Fruit fly (Drosophila melanogaster): ENCODE measurements around the gene Ccdc56.

Gene Ccdc56

dm6 chr3L:11683819-11684521 lies 24.8 kb upstream of the Ccdc56 start, which contains the start of gene Sugb:
TSS of gene Sugb (plus strand) at chr3L:11683980.
- TF ChIP-seq OdsH (GFP tag; optimal IDR thresholded peaks at IDR 0.05), result peak; percentile 77
- TF ChIP-seq Vsx2 (GFP tag; optimal IDR thresholded peaks at IDR 0.05; ENCODE audit: partially characterized antibody), result no peak
- TF ChIP-seq psq (GFP tag; optimal IDR thresholded peaks at IDR 0.05), result peak; percentile 45
- TF ChIP-seq HLH106 (tag; optimal IDR thresholded peaks at IDR 0.05), result peak; percentile 56
- TF ChIP-seq usp (GFP tag; optimal IDR thresholded peaks at IDR 0.05), result no peak
- peak; percentile 69 to 81 for TF ChIP-seq foxo (GFP tag; optimal IDR thresholded peaks at IDR 0.05)
- TF ChIP-seq dsf (GFP tag; optimal IDR thresholded peaks at IDR 0.05; ENCODE audit: borderline replicate concordance), result peak; percentile 40
- no peak for TF ChIP-seq Rel (GFP tag; optimal IDR thresholded peaks at IDR 0.05)
- TF ChIP-seq Rel (tag; optimal IDR thresholded peaks at IDR 0.05), result peak; percentile 62
- TF ChIP-seq Abd-B (GFP tag; optimal IDR thresholded peaks at IDR 0.05), result no peak
- no peak for TF ChIP-seq dl (GFP tag; optimal IDR thresholded peaks at IDR 0.05; ENCODE audit: insufficient read depth in 1 of 2, partially characterized antibody in 2 of 2)
- TF ChIP-seq N (GFP tag; optimal IDR thresholded peaks at IDR 0.05), result no peak
- TF ChIP-seq CG9705 (GFP tag; optimal IDR thresholded peaks at IDR 0.05), result peak; percentile 3
- TF ChIP-seq Dfd (GFP tag; optimal IDR thresholded peaks at IDR 0.05), result no peak
- TF ChIP-seq GATAd (GFP tag; optimal IDR thresholded peaks at IDR 0.05), result peak; percentile 32
- peak; percentile 62 for TF ChIP-seq Jra (GFP tag; optimal IDR thresholded peaks at IDR 0.05)
- peak; percentile 70 for TF ChIP-seq brk (GFP tag; optimal IDR thresholded peaks at IDR 0.05)
- peak; percentile 77 for TF ChIP-seq Sp1 (GFP tag; optimal IDR thresholded peaks at IDR 0.05)
- TF ChIP-seq Hr83 (GFP tag; optimal IDR thresholded peaks at IDR 0.05; ENCODE audit: poor library complexity, severe bottlenecking), result peak; percentile 19
- TF ChIP-seq CG32264 (GFP tag; optimal IDR thresholded peaks at IDR 0.05), result peak; percentile 69
- no peak for TF ChIP-seq Hnf4 (GFP tag; optimal IDR thresholded peaks at IDR 0.05)
- peak; percentile 75 for TF ChIP-seq br (GFP tag; optimal IDR thresholded peaks at IDR 0.05)
- TF ChIP-seq dmrt93B (GFP tag; optimal IDR thresholded peaks at IDR 0.05), result no peak
- peak; percentile 67 for TF ChIP-seq woc (GFP tag; optimal IDR thresholded peaks at IDR 0.05)
- TF ChIP-seq jim (GFP tag; optimal IDR thresholded peaks at IDR 0.05), result no peak
- no peak for TF ChIP-seq lola (GFP tag; optimal IDR thresholded peaks at IDR 0.05)
- TF ChIP-seq h (GFP tag; optimal IDR thresholded peaks at IDR 0.05), result peak; percentile 79
- TF ChIP-seq Myc (optimal IDR thresholded peaks at IDR 0.05), result no peak
- peak; percentile 76 for TF ChIP-seq rgr (GFP tag; optimal IDR thresholded peaks at IDR 0.05)
- TF ChIP-seq Dif (GFP tag; optimal IDR thresholded peaks at IDR 0.05; ENCODE audit: partially characterized antibody), result no peak
- TF ChIP-seq Mio (GFP tag; optimal IDR thresholded peaks at IDR 0.05), result no peak
- TF ChIP-seq sv (GFP tag; optimal IDR thresholded peaks at IDR 0.05), result peak; percentile 74
- peak; percentile 71 for TF ChIP-seq fru (GFP tag; optimal IDR thresholded peaks at IDR 0.05)
- peak; percentile 76 for TF ChIP-seq sage (GFP tag; optimal IDR thresholded peaks at IDR 0.05)
- TF ChIP-seq pan (optimal IDR thresholded peaks at IDR 0.05), result no peak
- no peak for TF ChIP-seq tai (GFP tag; optimal IDR thresholded peaks at IDR 0.05)
- no peak for TF ChIP-seq Hr78 (GFP tag; optimal IDR thresholded peaks at IDR 0.05)
- TF ChIP-seq CrebA (GFP tag; optimal IDR thresholded peaks at IDR 0.05; ENCODE audit: borderline replicate concordance), result no peak
- peak; percentile 64 for TF ChIP-seq ey (GFP tag; optimal IDR thresholded peaks at IDR 0.05)

dm6 chr3L:11684522-11684851 lies 24.3 kb upstream of the Ccdc56 start:
- TF ChIP-seq Hnf4 (GFP tag; optimal IDR thresholded peaks at IDR 0.05) (no peak), fru (GFP tag; optimal IDR thresholded peaks at IDR 0.05) (no peak), brk (GFP tag; optimal IDR thresholded peaks at IDR 0.05) (no peak), Sp1 (GFP tag; optimal IDR thresholded peaks at IDR 0.05) (no peak), OdsH (GFP tag; optimal IDR thresholded peaks at IDR 0.05) (no peak), Hr78 (GFP tag; optimal IDR thresholded peaks at IDR 0.05) (no peak)

- no peak for TF ChIP-seq pan (optimal IDR thresholded peaks at IDR 0.05)
- TF ChIP-seq foxo (GFP tag; optimal IDR thresholded peaks at IDR 0.05), result no peak
- no peak for TF ChIP-seq OdsH (GFP tag; optimal IDR thresholded peaks at IDR 0.05)
These were observed 22.9 kb upstream of the Ccdc56 start for dm6 chr3L:11685876-11686275.

Measured in whole organism, wandering third instar larva.